Fruit fly (Drosophila melanogaster) whole organism, embryonic: ENCODE results near the gene Ythdf.

Experiments used
- Blimp-1 ChIP-seq: fragments of 200-800 bp; sonication (Bioruptor generic); optimal IDR thresholded peaks from 3 replicates; lab custom pipeline; 2018; ENCODE audit warnings: missing biosample characterization, missing genetic modification characterization, mild to moderate bottlenecking, moderate library complexity, missing genetic modification reagents
- CG10462 ChIP-seq: fragments of 200-800 bp; sonication (Bioruptor generic); optimal IDR thresholded peaks from 2 replicates; lab custom pipeline; 2016; ENCODE audit warnings: missing biosample characterization, missing genetic modification characterization
- CG10979 ChIP-seq: fragments of 200-800 bp; sonication (Bioruptor generic); optimal IDR thresholded peaks from 2 replicates; lab custom pipeline; 2018; ENCODE audit warnings: missing biosample characterization, mild to moderate bottlenecking, missing genetic modification characterization, moderate library complexity
- CG11085 ChIP-seq: fragments of 200-800 bp; sonication (Bioruptor generic); IDR thresholded peaks from 2 replicates; pipeline ENCODE4 v1.3.6; 2022; ENCODE audit warnings: missing biosample characterization, missing genetic modification characterization
- CG11504 ChIP-seq: fragments of 200-800 bp; sonication (Bioruptor generic); optimal IDR thresholded peaks from 3 replicates; lab custom pipeline; 2019; ENCODE audit warnings: missing biosample characterization, mild to moderate bottlenecking, missing genetic modification characterization, moderate library complexity
- CG12769 ChIP-seq: fragments of 200-800 bp; sonication (Bioruptor generic); optimal IDR thresholded peaks from 2 replicates; lab custom pipeline; 2019; ENCODE audit warnings: missing biosample characterization, mild to moderate bottlenecking, missing genetic modification characterization, moderate library complexity
- CG1603 ChIP-seq: fragments of 200-800 bp; sonication (Bioruptor generic); optimal IDR thresholded peaks from 2 replicates; lab custom pipeline; 2019; ENCODE audit warnings: missing biosample characterization, mild to moderate bottlenecking, missing genetic modification characterization, moderate library complexity
- CG17328 ChIP-seq: fragments of 200-800 bp; sonication (Bioruptor generic); IDR thresholded peaks from 2 replicates; pipeline ENCODE4 v1.3.6; 2022; ENCODE audit warnings: missing biosample characterization, missing genetic modification characterization
- CG18262 ChIP-seq: fragments of 200-800 bp; optimal IDR thresholded peaks from 3 replicates; lab custom pipeline; 2019; ENCODE audit warnings: missing biosample characterization, mild to moderate bottlenecking, missing genetic modification characterization, moderate library complexity
- CG2875 ChIP-seq: fragments of 200-800 bp; sonication (Bioruptor generic); optimal IDR thresholded peaks from 2 replicates; lab custom pipeline; 2017; ENCODE audit warnings: missing biosample characterization, mild to moderate bottlenecking, missing genetic modification characterization, missing genetic modification reagents
- CG33557 ChIP-seq: fragments of 200-800 bp; sonication (Bioruptor generic); optimal IDR thresholded peaks from 2 replicates; lab custom pipeline; 2019; ENCODE audit warnings: missing biosample characterization, mild to moderate bottlenecking, missing genetic modification characterization, moderate library complexity
- CG3726 ChIP-seq: fragments of 200-800 bp; sonication (Bioruptor generic); IDR thresholded peaks from 3 replicates; pipeline ENCODE4, ENCODE4 v1.3.6; 2022; ENCODE audit warnings: missing biosample characterization, missing genetic modification characterization
- CG4404 ChIP-seq: fragments of 200-800 bp; sonication (Bioruptor generic); IDR thresholded peaks from 2 replicates; pipeline ENCODE4 v1.3.6; 2022; ENCODE audit warnings: missing biosample characterization, missing genetic modification characterization
- CG4707 ChIP-seq: fragments of 200-800 bp; sonication (Bioruptor generic); optimal IDR thresholded peaks from 2 replicates; lab custom pipeline; 2018; ENCODE audit warnings: missing biosample characterization, mild to moderate bottlenecking, missing genetic modification characterization, moderate library complexity
- CG4854 ChIP-seq: fragments of 200-800 bp; sonication (Bioruptor generic); optimal IDR thresholded peaks from 2 replicates; lab custom pipeline; 2016; ENCODE audit warnings: missing biosample characterization, missing genetic modification characterization, inconsistent platforms
- CG6654 ChIP-seq: fragments of 200-800 bp; sonication (Bioruptor generic); optimal IDR thresholded peaks from 2 replicates; lab custom pipeline; 2017; ENCODE audit warnings: missing biosample characterization, mild to moderate bottlenecking, missing genetic modification characterization
- CG6689 ChIP-seq: fragments of 200-800 bp; sonication (Bioruptor generic); IDR thresholded peaks from 2 replicates; pipeline ENCODE4 v1.3.6; 2022; ENCODE audit warnings: missing biosample characterization, missing genetic modification characterization
- CG6813 ChIP-seq: fragments of 200-800 bp; sonication (Bioruptor generic); optimal IDR thresholded peaks from 2 replicates; lab custom pipeline; 2017; ENCODE audit warnings: missing biosample characterization, missing genetic modification characterization, mild to moderate bottlenecking, moderate library complexity, missing genetic modification reagents
- CG8388 ChIP-seq: fragments of 200-800 bp; sonication (Bioruptor generic); optimal IDR thresholded peaks from 2 replicates; lab custom pipeline; 2019; ENCODE audit warnings: missing biosample characterization, mild to moderate bottlenecking, missing genetic modification characterization, moderate library complexity
- CG8944 ChIP-seq: fragments of 200-800 bp; sonication (Bioruptor generic); optimal IDR thresholded peaks from 3 replicates; lab custom pipeline; 2016; ENCODE audit warnings: missing biosample characterization, missing genetic modification characterization
- CTCF ChIP-seq: fragments of 200-800 bp; sonication (Bioruptor generic); optimal IDR thresholded peaks from 2 replicates; lab custom pipeline; 2017; ENCODE audit warnings: missing biosample characterization, mild to moderate bottlenecking, missing genetic modification characterization, moderate library complexity
- Dad ChIP-seq: fragments of 200-800 bp; sonication (Bioruptor generic); optimal IDR thresholded peaks from 3 replicates; lab custom pipeline; 2016; ENCODE audit warnings: missing biosample characterization, missing genetic modification characterization
- Dbx ChIP-seq: fragments of 200-800 bp; sonication (Bioruptor generic); IDR thresholded peaks from 3 replicates; pipeline ENCODE4 v1.3.6; 2022; ENCODE audit warnings: missing biosample characterization, missing genetic modification characterization
- Drgx ChIP-seq: fragments of 200-800 bp; sonication (Bioruptor generic); IDR thresholded peaks from 2 replicates; pipeline ENCODE4 v1.3.6; 2022; ENCODE audit warnings: missing biosample characterization, missing genetic modification characterization
- Gug ChIP-seq: fragments of 200-800 bp; sonication (Bioruptor generic); IDR thresholded peaks from 4 replicates; pipeline ENCODE4 v1.3.6; 2022; ENCODE audit warnings: missing biosample characterization, missing genetic modification characterization
- Nf-YC ChIP-seq: fragments of 200-800 bp; optimal IDR thresholded peaks from 3 replicates; lab custom pipeline; 2019; ENCODE audit warnings: missing biosample characterization, mild to moderate bottlenecking, missing genetic modification characterization, moderate library complexity
- Sox100B ChIP-seq: fragments of 200-800 bp; sonication (Bioruptor generic); optimal IDR thresholded peaks from 3 replicates; lab custom pipeline; 2018; ENCODE audit warnings: missing biosample characterization, mild to moderate bottlenecking, missing genetic modification characterization
- Spps ChIP-seq: fragments of 200-800 bp; sonication (Bioruptor generic); optimal IDR thresholded peaks from 2 replicates; lab custom pipeline; 2018; ENCODE audit warnings: missing biosample characterization, mild to moderate bottlenecking, missing genetic modification characterization
- Sry-β ChIP-seq: fragments of 200-800 bp; sonication (Bioruptor generic); optimal IDR thresholded peaks from 2 replicates; lab custom pipeline; 2018; ENCODE audit warnings: missing biosample characterization, mild to moderate bottlenecking, missing genetic modification characterization, moderate library complexity
- aop ChIP-seq: fragments of 200-800 bp; sonication (Bioruptor generic); IDR thresholded peaks from 2 replicates; pipeline ENCODE4 v1.3.6; 2022; ENCODE audit warnings: missing biosample characterization, missing genetic modification characterization
- bsh ChIP-seq, 2 experiments: fragments of 200-800 bp; sonication (Bioruptor generic); optimal IDR thresholded peaks; 2 replicates each; lab custom pipeline; 2017 to 2018; ENCODE audit warnings: mild to moderate bottlenecking in 2 of 2, missing biosample characterization in 2 of 2, missing genetic modification characterization in 2 of 2, moderate library complexity in 1 of 2
- chm ChIP-seq: fragments of 200-800 bp; sonication (Bioruptor generic); IDR thresholded peaks from 2 replicates; pipeline ENCODE4 v1.3.6; 2022; ENCODE audit warnings: missing biosample characterization, missing genetic modification characterization
- ci ChIP-seq: fragments of 200-800 bp; sonication (Bioruptor generic); IDR thresholded peaks from 3 replicates; pipeline ENCODE4 v1.3.6; 2022; ENCODE audit warnings: missing biosample characterization, missing genetic modification characterization
- dmrt11E ChIP-seq: fragments of 200-800 bp; sonication (Bioruptor generic); optimal IDR thresholded peaks from 3 replicates; lab custom pipeline; 2018; ENCODE audit warnings: missing biosample characterization, mild to moderate bottlenecking, missing genetic modification characterization, moderate library complexity
- en ChIP-seq: fragments of 200-800 bp; sonication (Bioruptor generic); optimal IDR thresholded peaks from 2 replicates; lab custom pipeline; 2016; ENCODE audit warnings: missing biosample characterization, missing genetic modification characterization
- lab ChIP-seq: fragments of 200-800 bp; sonication (Bioruptor generic); optimal IDR thresholded peaks from 3 replicates; lab custom pipeline; 2017; ENCODE audit warnings: missing biosample characterization, missing genetic modification characterization, mild to moderate bottlenecking, moderate library complexity, missing genetic modification reagents
- nmo ChIP-seq: fragments of 200-800 bp; sonication (Bioruptor generic); optimal IDR thresholded peaks from 2 replicates; lab custom pipeline; 2018; ENCODE audit warnings: missing biosample characterization, mild to moderate bottlenecking, missing genetic modification characterization, moderate library complexity
- nom ChIP-seq: fragments of 200-800 bp; sonication (Bioruptor generic); optimal IDR thresholded peaks from 2 replicates; lab custom pipeline; 2017; ENCODE audit warnings: missing biosample characterization, missing genetic modification characterization, mild to moderate bottlenecking, moderate library complexity, missing genetic modification reagents
- odd ChIP-seq: fragments of 200-800 bp; sonication (Bioruptor generic); optimal IDR thresholded peaks from 2 replicates; lab custom pipeline; 2017; ENCODE audit warnings: missing biosample characterization, mild to moderate bottlenecking, missing genetic modification characterization
- pan ChIP-seq, 4 experiments: fragments of >200 bp in 3 of 4; fragments of 200-800 bp in 1 of 4; sonication (Bioruptor generic) in 1 of 4; optimal IDR thresholded peaks in 3 of 4; IDR thresholded peaks in 1 of 4; 2 replicates each; pipeline versions ENCODE4 v1.3.6 to Lab custom; 2017 to 2022; ENCODE audit warnings: missing biosample characterization in 2 of 4, missing genetic modification characterization in 2 of 4, mixed read lengths in 1 of 4
- prd ChIP-seq, 3 experiments: fragments of >200 bp in 2 of 3; fragments of 200-800 bp in 1 of 3; sonication (Bioruptor generic) in 1 of 3; optimal IDR thresholded peaks in 2 of 3; IDR thresholded peaks in 1 of 3; 2 replicates in 2 of 3; 3 replicates in 1 of 3; pipeline versions ENCODE4 v1.3.6 to Lab custom; 2017 to 2022; ENCODE audit warnings: missing biosample characterization in 1 of 3, missing genetic modification characterization in 1 of 3
- row ChIP-seq: fragments of 200-800 bp; sonication (Bioruptor generic); IDR thresholded peaks from 3 replicates; pipeline ENCODE4 v1.3.6; 2022; ENCODE audit warnings: missing biosample characterization, missing genetic modification characterization
- sens ChIP-seq: fragments of 200-800 bp; sonication (Bioruptor generic); peaks from one replicate; lab custom pipeline; 2016; ENCODE audit warnings: missing biosample characterization, missing genetic modification characterization
- sisA ChIP-seq: fragments of 200-800 bp; sonication (Bioruptor generic); IDR thresholded peaks from 2 replicates; pipeline ENCODE4 v1.3.6; 2022; ENCODE audit warnings: missing biosample characterization, missing genetic modification characterization
- slou ChIP-seq: fragments of 200-800 bp; sonication (Bioruptor generic); optimal IDR thresholded peaks from 3 replicates; lab custom pipeline; 2016; ENCODE audit warnings: missing biosample characterization, missing genetic modification characterization
- stc ChIP-seq: fragments of 200-800 bp; sonication (Bioruptor generic); IDR thresholded peaks from 2 replicates; pipeline ENCODE4 v1.3.6; 2022; ENCODE audit warnings: missing biosample characterization, missing genetic modification characterization
- tio ChIP-seq: fragments of 200-800 bp; sonication (Bioruptor generic); optimal IDR thresholded peaks from 2 replicates; lab custom pipeline; 2017; ENCODE audit warnings: missing biosample characterization, missing genetic modification characterization, inconsistent platforms
- vvl ChIP-seq: fragments of 200-800 bp; sonication (Bioruptor generic); IDR thresholded peaks from 2 replicates; pipeline ENCODE4 v1.3.6; 2022; ENCODE audit warnings: missing biosample characterization, missing genetic modification characterization
- zfh1 ChIP-seq: fragments of 200-800 bp; sonication (Bioruptor generic); IDR thresholded peaks from 3 replicates; pipeline ENCODE4 v1.3.6; 2022; ENCODE audit warnings: missing biosample characterization, missing genetic modification characterization

Gene Ythdf

dm6 chr3R:25009745-25010446 lies 29.2 kb downstream of the Ythdf start:
- TF ChIP-seq CG17328 (GFP tag; lab: Robert Waterston, UW), result 0 out of 2 replicates have a peak, but pooled peaks have one; percentile 26
- no peak for TF ChIP-seq odd (GFP tag; lab: Kevin White, UChicago)
- TF ChIP-seq vvl (GFP tag; lab: Robert Waterston, UW), result 0 out of 2 replicates have a peak, but pooled peaks have one; percentile 27
- TF ChIP-seq CG4404 (GFP tag; lab: Robert Waterston, UW), result peak; percentile 34; the same call in 1 of the 2 replicates
- TF ChIP-seq Drgx (GFP tag; lab: Robert Waterston, UW), result peak; percentile 92
- TF ChIP-seq sisA (GFP tag; lab: Robert Waterston, UW), result 0 out of 2 replicates have a peak, but pooled peaks have one; percentile 12
- TF ChIP-seq pan (optimal IDR thresholded peaks at IDR 0.05; lab: Kevin White, UChicago), result no peak
- TF ChIP-seq pan (GFP tag; optimal IDR thresholded peaks at IDR 0.05 in 1 of 2, IDR thresholded peaks at IDR 0.05 in 1 of 2), result no peak
- TF ChIP-seq CG4854 (GFP tag; lab: Kevin White, UChicago), result no peak
- no peak for TF ChIP-seq Gug (GFP tag; lab: Robert Waterston, UW)
- TF ChIP-seq chm, result no peak
- no peak for TF ChIP-seq en (GFP tag; lab: Kevin White, UChicago)
- TF ChIP-seq Spps (tag; lab: Kevin White, UChicago), result no peak
- peak; percentile 16 for TF ChIP-seq sens (GFP tag; lab: Kevin White, UChicago)
- no peak for TF ChIP-seq stc (GFP tag; lab: Robert Waterston, UW)
- no peak for TF ChIP-seq CG6813 (GFP tag; lab: Kevin White, UChicago)
- TF ChIP-seq nmo, result peak; percentile 9
- peak; percentile 27 for TF ChIP-seq CG1603 (tag; lab: Kevin White, UChicago)
- no peak for TF ChIP-seq CG6654 (GFP tag; lab: Kevin White, UChicago)
- peak; percentile 13 for TF ChIP-seq Blimp-1 (GFP tag; lab: Kevin White, UChicago)
- TF ChIP-seq bsh (GFP tag; optimal IDR thresholded peaks at IDR 0.05; lab: Kevin White, UChicago), result peak; percentile 38 to 83
- peak; percentile 30 for TF ChIP-seq dmrt11E
- peak; percentile 80 for TF ChIP-seq nom (GFP tag; lab: Kevin White, UChicago)
- TF ChIP-seq CG8944 (GFP tag; lab: Kevin White, UChicago), result no peak
- TF ChIP-seq CG10979 (tag; lab: Kevin White, UChicago), result peak; percentile 40
- TF ChIP-seq row (GFP tag; lab: Robert Waterston, UW), result peak; percentile 14; the same call in 1 of the 3 replicates
- TF ChIP-seq slou, result no peak
- TF ChIP-seq prd (optimal IDR thresholded peaks at IDR 0.05; lab: Kevin White, UChicago), result no peak
- TF ChIP-seq prd (GFP tag; IDR thresholded peaks at IDR 0.05; lab: Robert Waterston, UW), result peak; percentile 45; the same call in 1 of the 3 replicates
- peak; percentile 29; the same call in 1 of the 3 replicates for TF ChIP-seq ci (GFP tag; lab: Robert Waterston, UW)
- no peak for TF ChIP-seq tio

DNA sequence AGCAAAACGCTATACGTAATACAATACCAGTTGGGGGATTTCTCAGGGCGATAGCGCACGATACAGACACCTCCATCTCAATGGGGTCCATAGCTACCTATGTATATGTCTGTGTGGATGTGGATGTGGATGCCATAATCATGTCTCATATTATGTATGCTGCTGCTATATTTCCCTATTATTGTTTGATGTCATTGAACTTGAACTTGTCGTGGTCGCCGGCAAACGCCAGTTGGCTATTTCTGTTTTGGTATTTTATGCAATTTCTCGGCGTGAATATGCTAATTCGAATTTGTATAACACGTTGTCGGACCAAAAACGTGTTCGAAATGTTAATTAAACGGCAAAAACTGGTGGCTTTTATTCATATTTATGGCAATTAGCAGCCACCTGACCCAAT lies 33.3 kb downstream of the Ythdf start:
- TF ChIP-seq CG12769 (tag; lab: Kevin White, UChicago), result peak; percentile 59
- TF ChIP-seq Sox100B, result no peak
- no peak for TF ChIP-seq zfh1 (GFP tag; lab: Robert Waterston, UW)
- no peak for TF ChIP-seq CG11504 (tag; lab: Kevin White, UChicago)
- no peak for TF ChIP-seq aop (GFP tag; lab: Robert Waterston, UW)
- no peak for TF ChIP-seq CG3726 (GFP tag; lab: Robert Waterston, UW)
- TF ChIP-seq CG18262, result no peak
- no peak for TF ChIP-seq CG4707
- no peak for TF ChIP-seq CG33557
- no peak for TF ChIP-seq CG8388 (GFP tag; lab: Kevin White, UChicago)
- no peak for TF ChIP-seq chm
- TF ChIP-seq CG6689 (GFP tag; lab: Robert Waterston, UW), result no peak
- TF ChIP-seq Dbx (GFP tag; lab: Robert Waterston, UW), result no peak
- no peak for TF ChIP-seq lab (GFP tag; lab: Kevin White, UChicago)
- TF ChIP-seq Nf-YC (tag; lab: Kevin White, UChicago), result no peak
- TF ChIP-seq CG11085, result no peak
- TF ChIP-seq Dad, result no peak
- TF ChIP-seq CG2875, result no peak
- TF ChIP-seq CTCF (GFP tag; lab: Kevin White, UChicago), result no peak
- no peak for TF ChIP-seq Sry-β (GFP tag; lab: Kevin White, UChicago)
- no peak for TF ChIP-seq CG10462 (GFP tag; lab: Kevin White, UChicago)
